Fruit fly (Drosophila melanogaster): Measurements from ENCODE around the gene CG13005.

The CG13005 gene

dm6 chrX:16848978-16849377 lies 45.5 kb downstream of the CG13005 start (continued):
- TF ChIP-seq Usf (GFP tag; optimal IDR thresholded peaks at IDR 0.05) = no peak
- no peak for TF ChIP-seq Abd-B (GFP tag; optimal IDR thresholded peaks at IDR 0.05)
- no peak for TF ChIP-seq TFAM (GFP tag; optimal IDR thresholded peaks at IDR 0.05)
- no peak for TF ChIP-seq CG32767 (GFP tag; IDR thresholded peaks at IDR 0.05)
- TF ChIP-seq CG3163 (GFP tag; optimal IDR thresholded peaks at IDR 0.05) = no peak
- no peak for TF ChIP-seq fru (optimal IDR thresholded peaks at IDR 0.05)
- no peak for TF ChIP-seq pb (GFP tag; optimal IDR thresholded peaks at IDR 0.05)
- TF ChIP-seq seq (GFP tag; IDR thresholded peaks at IDR 0.05) = no peak
- TF ChIP-seq CG11398 (GFP tag; optimal IDR thresholded peaks at IDR 0.05) = no peak
- TF ChIP-seq Dbx (GFP tag; IDR thresholded peaks at IDR 0.05) = no peak
- TF ChIP-seq CG17612 (GFP tag; IDR thresholded peaks at IDR 0.05) = no peak
- TF ChIP-seq GATAe (GFP tag; conservative IDR thresholded peaks at IDR 0.05) = no peak
- TF ChIP-seq CG17385 (GFP tag; optimal IDR thresholded peaks at IDR 0.05) = no peak
- no peak for TF ChIP-seq CG6175 (GFP tag; IDR thresholded peaks at IDR 0.05)
- TF ChIP-seq Hr78 (GFP tag; optimal IDR thresholded peaks at IDR 0.05) = no peak
- TF ChIP-seq unpg (GFP tag; optimal IDR thresholded peaks at IDR 0.05) = no peak
- TF ChIP-seq HLHmδ (GFP tag; optimal IDR thresholded peaks at IDR 0.05) = no peak
- TF ChIP-seq schlank (tag; optimal IDR thresholded peaks at IDR 0.05) = no peak
- TF ChIP-seq CG4820 (GFP tag; optimal IDR thresholded peaks at IDR 0.05) = peak; percentile 1
- no peak for TF ChIP-seq rib (GFP tag; IDR thresholded peaks at IDR 0.05)
- TF ChIP-seq H2.0 (GFP tag; IDR thresholded peaks at IDR 0.05) = no peak
- TF ChIP-seq CG10565 (GFP tag; optimal IDR thresholded peaks at IDR 0.05) = no peak
- no peak for TF ChIP-seq dpn (GFP tag; optimal IDR thresholded peaks at IDR 0.05)
- no peak for TF ChIP-seq Dip3 (GFP tag; optimal IDR thresholded peaks at IDR 0.05)
- TF ChIP-seq CG17328 (GFP tag; IDR thresholded peaks at IDR 0.05) = no peak
- no peak for TF ChIP-seq CG3838 (GFP tag; optimal IDR thresholded peaks at IDR 0.05)
- TF ChIP-seq lilli (GFP tag; optimal IDR thresholded peaks at IDR 0.05) = no peak
- no peak for TF ChIP-seq maf-S (GFP tag; optimal IDR thresholded peaks at IDR 0.05)
- peak; percentile 38 for TF ChIP-seq Blimp-1 (GFP tag; optimal IDR thresholded peaks at IDR 0.05)
- no peak for TF ChIP-seq zfh2 (GFP tag; optimal IDR thresholded peaks at IDR 0.05)
- no peak for TF ChIP-seq croc (GFP tag; conservative IDR thresholded peaks at IDR 0.05)
- TF ChIP-seq tll (GFP tag; optimal IDR thresholded peaks at IDR 0.05) = no peak
- peak; percentile 1 for TF ChIP-seq nmo (GFP tag; optimal IDR thresholded peaks at IDR 0.05)
- TF ChIP-seq row (GFP tag; IDR thresholded peaks at IDR 0.05) = peak; percentile 45; the same call in 2 of the 3 replicates
- TF ChIP-seq sqz (GFP tag; optimal IDR thresholded peaks at IDR 0.05) = no peak
- TF ChIP-seq ERR (GFP tag; optimal IDR thresholded peaks at IDR 0.05) = no peak
- TF ChIP-seq ham (GFP tag; IDR thresholded peaks at IDR 0.05) = no peak
- 0 out of 2 replicates have a peak, but pooled peaks have one; percentile 17 for TF ChIP-seq CG32772 (GFP tag; IDR thresholded peaks at IDR 0.05)
- TF ChIP-seq CG8290 (GFP tag; optimal IDR thresholded peaks at IDR 0.05) = no peak
- TF ChIP-seq CG8290 (tag; optimal IDR thresholded peaks at IDR 0.05) = no peak
- no peak for TF ChIP-seq Atf3 (GFP tag; optimal IDR thresholded peaks at IDR 0.05)
- no peak for TF ChIP-seq Mrtf (GFP tag; IDR thresholded peaks at IDR 0.05)
- peak; percentile 40 for TF ChIP-seq phol (tag; optimal IDR thresholded peaks at IDR 0.05)
- no peak for TF ChIP-seq CG6654 (GFP tag; optimal IDR thresholded peaks at IDR 0.05)
- no peak for TF ChIP-seq CG7987 (GFP tag; optimal IDR thresholded peaks at IDR 0.05)
- TF ChIP-seq Bteb2 (GFP tag; optimal IDR thresholded peaks at IDR 0.05) = no peak
- TF ChIP-seq ems (GFP tag; optimal IDR thresholded peaks at IDR 0.05) = no peak
- no peak for TF ChIP-seq NK7.1 (GFP tag; optimal IDR thresholded peaks at IDR 0.05)
- TF ChIP-seq CG2199 (GFP tag; IDR thresholded peaks at IDR 0.05) = no peak
- no peak for TF ChIP-seq Sry-β (GFP tag; optimal IDR thresholded peaks at IDR 0.05)
- no peak for TF ChIP-seq gro (GFP tag; optimal IDR thresholded peaks at IDR 0.05)
- no peak for TF ChIP-seq CG33213 (GFP tag; optimal IDR thresholded peaks at IDR 0.05)
- TF ChIP-seq pros (GFP tag; optimal IDR thresholded peaks at IDR 0.05) = no peak

Data from whole organism, embryonic.